Worm (Caenorhabditis elegans) whole organism, L1 larva: Measurements from ENCODE around the gene str-19.

Source experiments
- C04F5.9 ChIP-seq: sonication (generic microtip); optimal IDR thresholded peaks from 2 replicates; lab custom pipeline; 2016; ENCODE audit warnings: missing genetic modification characterization, missing compliant biosample characterization
- C16A3.4 ChIP-seq: fragments of 150-350 bp; optimal IDR thresholded peaks from 2 replicates; lab custom pipeline; 2014; ENCODE audit warnings: missing biosample characterization, missing genetic modification characterization
- C34B4.2 ChIP-seq: sonication (generic microtip); optimal IDR thresholded peaks from 2 replicates; lab custom pipeline; 2017; ENCODE audit warnings: mild to moderate bottlenecking, missing genetic modification characterization, missing compliant biosample characterization
- Y116A8C.19 ChIP-seq: sonication (generic microtip); optimal IDR thresholded peaks from 2 replicates; lab custom pipeline; 2016; ENCODE audit warnings: missing compliant biosample characterization, missing genetic modification characterization, borderline replicate concordance
- aha-1 ChIP-seq: fragments of 150-350 bp; optimal IDR thresholded peaks from 2 replicates; lab custom pipeline; 2014; ENCODE audit warnings: missing biosample characterization, missing genetic modification characterization
- ama-1 ChIP-seq: fragments of 150-350 bp; optimal IDR thresholded peaks from 2 replicates; lab custom pipeline; 2014
- ceh-8 ChIP-seq: fragments of 200-800 bp; sonication (Bioruptor generic); optimal IDR thresholded peaks from 2 replicates; lab custom pipeline; 2018; ENCODE audit warnings: mild to moderate bottlenecking, missing genetic modification characterization, moderate library complexity, missing compliant biosample characterization
- ceh-88 ChIP-seq: fragments of 200-800 bp; sonication (Bioruptor generic); IDR thresholded peaks from 2 replicates; pipeline ENCODE4 v1.3.6; 2022; ENCODE audit warnings: missing genetic modification characterization, missing compliant biosample characterization
- ceh-90 ChIP-seq: sonication (generic microtip); optimal IDR thresholded peaks from 2 replicates; lab custom pipeline; 2016; ENCODE audit warnings: missing genetic modification characterization, missing compliant biosample characterization
- ces-1 ChIP-seq: fragments of 150-350 bp; optimal IDR thresholded peaks from 2 replicates; lab custom pipeline; 2014; ENCODE audit warnings: missing biosample characterization, missing genetic modification reagents, missing genetic modification characterization
- dsc-1 ChIP-seq: sonication (generic microtip); optimal IDR thresholded peaks from 2 replicates; lab custom pipeline; 2016; ENCODE audit warnings: mild to moderate bottlenecking, missing genetic modification characterization, missing compliant biosample characterization
- efl-3 ChIP-seq: fragments of 200-800 bp; sonication (Bioruptor generic); optimal IDR thresholded peaks from 2 replicates; lab custom pipeline; 2018; ENCODE audit warnings: mild to moderate bottlenecking, missing genetic modification characterization, missing compliant biosample characterization
- egl-27 ChIP-seq, 2 experiments: fragments of 150-350 bp in 1 of 2; sonication (generic microtip); optimal IDR thresholded peaks; 3 replicates each; lab custom pipeline; 2017 to 2018; ENCODE audit warnings: missing biosample characterization in 2 of 2, missing genetic modification characterization in 2 of 2, missing genetic modification reagents in 2 of 2
- elt-2 ChIP-seq: sonication (generic microtip); optimal IDR thresholded peaks from 2 replicates; lab custom pipeline; 2016; ENCODE audit warnings: missing genetic modification characterization, mild to moderate bottlenecking, inconsistent platforms, missing compliant biosample characterization, missing genetic modification reagents
- elt-3 ChIP-seq, 6 experiments: fragments of 150-350 bp in 1 of 6; sonication (generic microtip); optimal IDR thresholded peaks; 2 replicates each; lab custom pipeline; 2017 to 2018; ENCODE audit warnings: missing biosample characterization in 6 of 6, missing genetic modification characterization in 6 of 6, inconsistent platforms in 1 of 6
- ets-5 ChIP-seq: fragments of 200-800 bp; sonication (Bioruptor generic); IDR thresholded peaks from 2 replicates; pipeline ENCODE4 v1.3.6; 2022; ENCODE audit warnings: missing genetic modification characterization, missing compliant biosample characterization
- fos-1 ChIP-seq: fragments of 150-350 bp; optimal IDR thresholded peaks from 2 replicates; lab custom pipeline; 2014; ENCODE audit warnings: missing biosample characterization, missing genetic modification characterization
- grh-1 ChIP-seq: fragments of 200-800 bp; sonication (Bioruptor generic); IDR thresholded peaks from 2 replicates; pipeline ENCODE4 v1.3.6; 2022; ENCODE audit warnings: missing genetic modification reagents, missing genetic modification characterization, missing compliant biosample characterization
- hlh-17 ChIP-seq: fragments of 200-800 bp; sonication (Bioruptor generic); optimal IDR thresholded peaks from 2 replicates; lab custom pipeline; 2018; ENCODE audit warnings: missing genetic modification characterization, mild to moderate bottlenecking, missing compliant biosample characterization, moderate library complexity, borderline replicate concordance
- hpl-2 ChIP-seq: fragments of 150-350 bp; optimal IDR thresholded peaks from 2 replicates; lab custom pipeline; 2014; ENCODE audit warnings: missing biosample characterization, missing genetic modification reagents, missing genetic modification characterization
- irx-1 ChIP-seq: sonication (generic microtip); optimal IDR thresholded peaks from 2 replicates; lab custom pipeline; 2016; ENCODE audit warnings: missing genetic modification characterization, missing compliant biosample characterization
- jun-1 ChIP-seq: fragments of 150-350 bp; optimal IDR thresholded peaks from 2 replicates; lab custom pipeline; 2014; ENCODE audit warnings: missing biosample characterization, missing genetic modification reagents, missing genetic modification characterization
- lin-13 ChIP-seq: fragments of 150-350 bp; optimal IDR thresholded peaks from 2 replicates; lab custom pipeline; 2014; ENCODE audit warnings: missing biosample characterization, missing genetic modification reagents, missing genetic modification characterization
- lin-39 ChIP-seq: fragments of 150-350 bp; optimal IDR thresholded peaks from 2 replicates; lab custom pipeline; 2014; ENCODE audit warnings: missing biosample characterization, missing genetic modification reagents, missing genetic modification characterization
- mab-9 ChIP-seq: fragments of 200-800 bp; sonication (Bioruptor generic); IDR thresholded peaks from 2 replicates; pipeline ENCODE4 v1.3.6; 2022; ENCODE audit warnings: missing genetic modification reagents, missing genetic modification characterization, missing compliant biosample characterization
- mep-1 ChIP-seq: fragments of 150-350 bp; optimal IDR thresholded peaks from 2 replicates; lab custom pipeline; 2014; ENCODE audit warnings: missing biosample characterization, missing genetic modification characterization
- nhr-12 ChIP-seq: sonication (generic microtip); optimal IDR thresholded peaks from 2 replicates; lab custom pipeline; 2017; ENCODE audit warnings: missing biosample characterization, missing genetic modification characterization
- nhr-28 ChIP-seq: fragments of 150-350 bp; optimal IDR thresholded peaks from 2 replicates; lab custom pipeline; 2014; ENCODE audit warnings: missing biosample characterization, missing genetic modification characterization
- nhr-47 ChIP-seq: sonication (generic microtip); optimal IDR thresholded peaks from 2 replicates; lab custom pipeline; 2016; ENCODE audit warnings: mild to moderate bottlenecking, missing genetic modification characterization, moderate library complexity, missing compliant biosample characterization
- nhr-76 ChIP-seq: sonication (generic microtip); optimal IDR thresholded peaks from 2 replicates; lab custom pipeline; 2017; ENCODE audit warnings: missing biosample characterization, missing genetic modification characterization
- nhr-84 ChIP-seq: sonication (generic microtip); optimal IDR thresholded peaks from 2 replicates; lab custom pipeline; 2017; ENCODE audit warnings: missing biosample characterization, missing genetic modification characterization
- skn-1 ChIP-seq: fragments of 150-350 bp; optimal IDR thresholded peaks from 2 replicates; lab custom pipeline; 2014; ENCODE audit warnings: missing biosample characterization, missing genetic modification characterization
- snpc-4 ChIP-seq: fragments of 150-350 bp; optimal IDR thresholded peaks from 2 replicates; lab custom pipeline; 2014; ENCODE audit warnings: missing biosample characterization, missing genetic modification characterization
- sox-4 ChIP-seq: sonication (generic microtip); optimal IDR thresholded peaks from 2 replicates; lab custom pipeline; 2016; ENCODE audit warnings: missing genetic modification characterization, missing compliant biosample characterization
- sptf-1 ChIP-seq: fragments of 150-350 bp; optimal IDR thresholded peaks from 2 replicates; lab custom pipeline; 2014; ENCODE audit warnings: missing biosample characterization, missing genetic modification characterization
- unc-86 ChIP-seq: sonication (generic microtip); optimal IDR thresholded peaks from 2 replicates; lab custom pipeline; 2016; ENCODE audit warnings: missing genetic modification characterization, missing compliant biosample characterization
- unc-98 ChIP-seq: fragments of 200-800 bp; sonication (Bioruptor generic); IDR thresholded peaks from 2 replicates; pipeline ENCODE4 v1.3.6; 2022; ENCODE audit warnings: missing genetic modification characterization, missing compliant biosample characterization
- xbp-1 ChIP-seq: sonication (generic microtip); optimal IDR thresholded peaks from 2 replicates; lab custom pipeline; 2016; ENCODE audit warnings: missing genetic modification characterization, missing compliant biosample characterization
- zag-1 ChIP-seq: fragments of 150-350 bp; optimal IDR thresholded peaks from 2 replicates; lab custom pipeline; 2014; ENCODE audit warnings: missing biosample characterization, missing genetic modification characterization
- zip-4 ChIP-seq: fragments of 200-800 bp; sonication (Bioruptor generic); optimal IDR thresholded peaks from 2 replicates; lab custom pipeline; 2018; ENCODE audit warnings: mild to moderate bottlenecking, missing genetic modification characterization, moderate library complexity, missing compliant biosample characterization
- ztf-11 ChIP-seq, 2 experiments: sonication (generic microtip); optimal IDR thresholded peaks; 2 replicates each; lab custom pipeline; 2016 to 2017; ENCODE audit warnings: missing genetic modification characterization in 2 of 2, missing biosample characterization in 1 of 2, missing compliant biosample characterization in 1 of 2

The str-19 gene

DNA sequence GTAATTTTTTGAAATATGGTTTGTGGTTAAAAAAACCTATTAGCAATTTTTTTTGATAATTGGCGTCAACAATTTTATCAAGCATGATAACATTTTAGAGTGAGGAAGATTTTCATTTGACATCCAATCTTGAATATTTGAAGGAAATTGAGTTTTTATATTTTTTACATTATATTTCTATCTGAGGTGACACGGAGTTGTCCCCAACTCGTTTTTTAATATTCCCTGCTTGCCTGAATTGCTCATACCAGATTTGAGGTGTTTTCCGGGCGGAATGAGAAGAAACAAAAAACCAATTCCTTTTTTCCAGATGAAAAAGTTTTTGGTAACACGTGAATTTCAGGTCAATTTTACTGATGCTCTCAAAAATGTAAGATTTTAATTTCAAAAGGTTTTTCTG lies 24.7 kb downstream of the str-19 start, which contains the start of gene Y6E2A.7:
Y6E2A.7 (plus strand) TSS at position 301 of the 400 bp plus-strand sequence.
- TF ChIP-seq egl-27 (tag; optimal IDR thresholded peaks at IDR 0.05; lab: Kevin White, UChicago) (no peak), irx-1 (no peak), nhr-28 (tag; lab: Kevin White, UChicago) (no peak), skn-1 (no peak), zip-4 (GFP tag; lab: Kevin White, UChicago) (no peak), hlh-17 (GFP tag; lab: Kevin White, UChicago) (no peak), zag-1 (tag; lab: Kevin White, UChicago) (no peak), mab-9 (GFP tag; lab: Robert Waterston, UW) (no peak), hpl-2 (GFP tag; lab: Kevin White, UChicago) (no peak), ztf-11 (tag; optimal IDR thresholded peaks at IDR 0.05; lab: Kevin White, UChicago) (no peak), sox-4 (tag; lab: Kevin White, UChicago) (no peak), sptf-1 (tag; lab: Kevin White, UChicago) (no peak), grh-1 (no peak), jun-1 (tag; lab: Kevin White, UChicago) (no peak), C16A3.4 (tag; lab: Kevin White, UChicago) (no peak), ceh-88 (GFP tag; lab: Robert Waterston, UW) (no peak)

ce11 chrV:15718562-15718961 lies 25.7 kb downstream of the str-19 start, which contains the start of gene Y6E2A.5:
Gene Y6E2A.5, minus strand, starts transcription at chrV:15718662.
- no peak for TF ChIP-seq aha-1 (tag; lab: Kevin White, UChicago)
- no peak for TF ChIP-seq Y116A8C.19
- no peak for TF ChIP-seq snpc-4 (tag; lab: Kevin White, UChicago)

DNA sequence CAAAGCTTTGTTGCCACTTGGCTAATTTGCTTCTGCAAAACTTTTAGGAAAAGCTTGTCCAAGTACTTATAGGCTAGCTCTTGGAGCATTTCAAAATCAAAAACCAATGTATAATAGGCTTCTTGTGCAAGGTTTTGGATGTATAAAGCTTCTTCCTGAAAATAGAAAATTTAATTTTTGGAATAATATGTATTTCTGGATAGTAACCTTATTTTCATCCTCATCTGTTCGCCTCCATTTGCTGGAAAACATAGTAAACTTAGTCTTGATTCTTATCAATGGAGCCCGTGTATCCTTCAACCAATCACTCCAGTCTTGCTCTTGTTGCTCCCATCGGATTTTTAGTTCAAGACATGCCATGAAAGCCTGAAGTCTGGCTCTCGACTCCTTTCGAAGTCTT lies 27.6 kb downstream of the str-19 start, which contains the start of gene Y6E2A.4:
Y6E2A.4 (minus strand) TSS at position 101 of the 400 bp plus-strand sequence.
- no peak for TF ChIP-seq zip-4 (GFP tag; lab: Kevin White, UChicago)
- TF ChIP-seq nhr-76, result no peak
- TF ChIP-seq C04F5.9 (tag; lab: Kevin White, UChicago), result no peak
- TF ChIP-seq nhr-12 (tag; lab: Kevin White, UChicago), result no peak
- no peak for TF ChIP-seq lin-39 (tag; lab: Kevin White, UChicago)
- TF ChIP-seq ces-1 (GFP tag; lab: Kevin White, UChicago), result no peak
- TF ChIP-seq mep-1 (tag; lab: Kevin White, UChicago), result no peak
- TF ChIP-seq ama-1 (lab: Kevin White, UChicago), result no peak
- no peak for TF ChIP-seq nhr-47 (tag; lab: Kevin White, UChicago)
- no peak for TF ChIP-seq elt-3 (tag; optimal IDR thresholded peaks at IDR 0.05; lab: Kevin White, UChicago)
- TF ChIP-seq hlh-17 (GFP tag; lab: Kevin White, UChicago), result no peak
- TF ChIP-seq irx-1, result no peak
- TF ChIP-seq mab-9 (GFP tag; lab: Robert Waterston, UW), result no peak
- TF ChIP-seq C34B4.2 (tag; lab: Kevin White, UChicago), result no peak

- TF ChIP-seq xbp-1 (tag; lab: Kevin White, UChicago) (no peak), mab-9 (GFP tag; lab: Robert Waterston, UW) (no peak)
These were observed 28.6 kb downstream of the str-19 start for ce11 chrV:15715636-15716035.

DNA sequence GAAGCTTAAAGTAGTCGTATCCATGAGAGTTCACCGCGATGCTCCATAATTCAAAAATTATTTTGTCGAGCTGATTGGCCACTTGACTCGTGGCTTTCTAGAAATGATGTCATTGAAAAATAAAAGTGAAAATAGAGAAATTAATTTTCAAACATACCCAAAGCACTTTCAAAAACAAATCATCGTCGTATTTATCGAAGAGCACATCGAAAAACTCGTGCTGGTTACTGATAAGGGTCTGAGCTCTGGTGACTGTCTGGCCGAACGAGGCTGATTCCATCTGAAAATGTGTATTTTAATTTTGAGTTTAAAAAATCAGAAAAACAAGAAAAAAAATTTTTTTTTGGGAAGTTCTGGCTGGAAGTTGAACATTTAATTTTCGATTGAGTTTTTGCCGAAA lies 31.9 kb downstream of the str-19 start:
- TF ChIP-seq efl-3 (GFP tag; lab: Kevin White, UChicago), result no peak
- TF ChIP-seq elt-2, result peak; percentile 50

- no peak for TF ChIP-seq ceh-90 (tag; lab: Kevin White, UChicago)
- TF ChIP-seq dsc-1, result no peak
- no peak for TF ChIP-seq ceh-8 (GFP tag; lab: Kevin White, UChicago)
- no peak for TF ChIP-seq C34B4.2 (tag; lab: Kevin White, UChicago)
- TF ChIP-seq nhr-76, result no peak
- no peak for TF ChIP-seq elt-3 (tag; optimal IDR thresholded peaks at IDR 0.05; lab: Kevin White, UChicago)
- TF ChIP-seq Y116A8C.19, result no peak
- no peak for TF ChIP-seq lin-13 (GFP tag; lab: Kevin White, UChicago)
- no peak for TF ChIP-seq fos-1 (tag; lab: Kevin White, UChicago)
- TF ChIP-seq nhr-84, result no peak
- no peak for TF ChIP-seq irx-1
- TF ChIP-seq ets-5 (GFP tag; lab: Robert Waterston, UW), result no peak
- no peak for TF ChIP-seq unc-98 (GFP tag; lab: Robert Waterston, UW)
- no peak for TF ChIP-seq nhr-47 (tag; lab: Kevin White, UChicago)
- no peak for TF ChIP-seq mep-1 (tag; lab: Kevin White, UChicago)
- no peak for TF ChIP-seq unc-86
These were observed 32.4 kb downstream of the str-19 start, which contains the start of gene str-101 for ce11 chrV:15711898-15712297. Gene str-101, minus strand, starts transcription at chrV:15711998.
